Fruit fly (Drosophila melanogaster) Kc167 (cell line): ENCODE measurements around the gene CG18581.

Experiments
- Myc ChIP-seq: fragments of >200 bp; optimal IDR thresholded peaks from 2 replicates; lab custom pipeline; 2017; ENCODE audit warnings: missing external identifiers
- Sin3A ChIP-seq: fragments of >200 bp; optimal IDR thresholded peaks from 2 replicates; lab custom pipeline; 2018; ENCODE audit warnings: missing external identifiers
- insv ChIP-seq: fragments of >200 bp; optimal IDR thresholded peaks from 3 replicates; lab custom pipeline; 2018; ENCODE audit warnings: missing external identifiers
- psq ChIP-seq: fragments of >200 bp; optimal IDR thresholded peaks from 2 replicates; lab custom pipeline; 2017; ENCODE audit warnings: missing external identifiers

dm6 chr3L:15094589-15095288, 44.7 kb upstream of the CG18581 start, which contains the start of the genes sstn, Plp and GlyRS:
- TF ChIP-seq Myc (no peak), psq (no peak), insv (lab: Kevin White, UChicago) (no peak), Sin3A (no peak)
